Worm (Caenorhabditis elegans) whole organism, dauer: ENCODE data around the gene pst-1.

ENCODE experiments used
- unc-62 ChIP-seq: sonication (generic microtip); optimal IDR thresholded peaks from 2 replicates; lab custom pipeline; 2017; ENCODE audit warnings: missing biosample characterization, missing genetic modification reagents, missing genetic modification characterization

Gene pst-1

DNA sequence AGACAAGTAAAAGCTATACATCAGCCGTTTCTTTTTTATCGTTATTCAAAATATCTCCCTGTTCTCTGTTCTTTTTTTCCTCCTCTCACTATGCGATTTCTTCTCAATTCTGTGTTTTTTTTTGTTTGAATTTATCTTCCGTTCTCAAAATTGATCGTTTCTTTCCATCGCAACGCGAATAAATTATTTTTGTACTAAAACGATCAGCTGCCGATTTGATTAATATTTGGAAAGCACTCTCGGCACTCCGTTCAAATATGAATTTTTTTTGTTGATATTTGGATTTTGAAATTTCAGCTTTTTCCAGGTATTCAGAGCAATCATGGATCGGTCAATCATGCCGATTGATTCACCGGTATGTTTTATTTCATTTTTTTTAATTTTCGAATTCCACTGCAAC lies at the start of gene pst-1:
TSS of gene pst-1 (plus strand) at position 301 of the 400 bp plus-strand sequence.
- TF ChIP-seq unc-62 = no peak

DNA sequence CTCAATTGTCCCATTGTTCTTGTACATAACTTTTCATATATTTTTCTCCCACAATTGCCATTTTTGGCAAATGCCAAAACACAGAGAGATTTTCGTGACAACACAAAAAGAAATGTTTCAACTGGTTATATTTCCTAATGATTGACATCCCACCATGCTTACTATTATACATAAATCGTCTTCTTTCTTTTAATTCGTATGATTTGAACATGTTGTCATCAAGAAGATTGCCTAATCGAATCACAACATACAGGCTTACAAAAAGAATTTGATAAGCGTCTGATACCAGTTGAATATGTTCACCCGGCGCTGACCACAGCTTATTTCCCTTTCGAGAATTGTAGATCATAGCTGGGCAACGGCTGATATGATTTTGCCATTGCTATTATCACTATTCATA lies 48.2 kb upstream of the pst-1 start, which contains the start of gene grd-9:
TSS of gene grd-9 (plus strand) at position 301 of the 400 bp plus-strand sequence.
- no peak for TF ChIP-seq unc-62

DNA sequence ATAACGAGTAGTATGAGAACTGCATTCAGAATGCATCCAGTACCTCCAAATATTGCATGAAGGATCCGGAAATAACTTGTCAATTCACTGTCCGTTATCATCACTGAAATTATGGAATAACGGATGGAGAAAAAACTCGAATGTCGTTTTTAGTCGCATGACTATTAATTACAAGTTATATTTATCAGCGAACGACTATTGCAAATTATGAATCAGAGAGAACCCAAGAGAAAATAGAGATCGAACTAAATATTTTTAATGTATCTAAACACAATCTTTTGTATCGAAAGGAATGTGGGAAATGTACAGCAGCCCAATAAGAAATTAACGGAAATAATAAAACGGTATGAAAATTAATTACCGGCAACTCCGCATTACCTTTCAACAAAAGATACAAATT lies 43.3 kb upstream of the pst-1 start, which contains the start of gene srd-16:
TSS of gene srd-16 (minus strand) at position 101 of the 400 bp plus-strand sequence.
- no peak for TF ChIP-seq unc-62

- no peak for TF ChIP-seq unc-62
Measured at ce11 chrV:5901833-5902232, 41.4 kb upstream of the pst-1 start, which contains the start of gene C04E6.5. Gene C04E6.5, plus strand, starts transcription at chrV:5902133.

DNA sequence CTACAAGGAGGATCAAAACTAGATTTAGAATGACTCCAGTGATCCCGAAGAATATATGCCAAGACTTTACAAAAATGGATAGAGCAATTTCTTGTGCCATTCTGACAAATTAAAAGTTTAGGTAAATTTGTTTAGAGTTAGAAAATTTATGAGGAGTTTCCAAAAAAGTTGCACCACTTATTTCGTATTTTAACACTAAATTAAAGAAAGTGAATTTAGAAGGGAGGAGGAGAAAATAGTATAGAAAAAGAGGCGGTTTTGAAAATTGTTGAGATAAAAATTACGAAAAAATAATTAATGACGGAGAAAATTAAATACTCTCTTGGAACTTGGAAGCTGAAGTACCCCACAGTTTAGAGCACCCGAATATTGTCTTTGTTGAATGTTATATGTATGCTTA lies 37.0 kb upstream of the pst-1 start, which contains the start of gene srd-15:
TSS of gene srd-15 (minus strand) at position 101 of the 400 bp plus-strand sequence.
- no peak for TF ChIP-seq unc-62

DNA sequence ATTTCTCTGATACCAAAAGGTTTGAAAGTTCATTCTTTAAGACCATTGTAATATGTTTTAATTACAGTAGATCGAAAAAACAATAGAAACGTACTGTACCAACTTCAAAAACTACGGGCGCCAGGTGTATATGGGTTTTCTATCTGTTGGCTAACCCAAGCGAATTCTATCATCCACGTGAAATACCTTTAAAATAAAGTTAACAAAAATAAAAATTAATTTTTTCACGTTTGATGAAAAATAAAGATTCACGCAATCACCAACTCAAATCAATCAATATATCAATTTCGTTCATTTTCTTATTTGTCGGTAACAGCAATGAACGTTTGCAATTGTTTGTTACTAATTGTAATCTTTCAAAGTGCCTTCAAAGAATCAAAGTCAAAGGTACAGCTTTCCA lies 36.2 kb upstream of the pst-1 start, which contains the start of gene C04E6.4:
TSS of gene C04E6.4 (plus strand) at position 301 of the 400 bp plus-strand sequence.
- TF ChIP-seq unc-62 = no peak

ce11 chrV:5912426-5912825 lies 30.8 kb upstream of the pst-1 start, which contains the start of gene C04E6.13:
Gene C04E6.13, plus strand, starts transcription at chrV:5912726.
- no peak for TF ChIP-seq unc-62

ce11 chrV:5916862-5917261 lies 26.4 kb upstream of the pst-1 start:
- TF ChIP-seq unc-62 = no peak

DNA sequence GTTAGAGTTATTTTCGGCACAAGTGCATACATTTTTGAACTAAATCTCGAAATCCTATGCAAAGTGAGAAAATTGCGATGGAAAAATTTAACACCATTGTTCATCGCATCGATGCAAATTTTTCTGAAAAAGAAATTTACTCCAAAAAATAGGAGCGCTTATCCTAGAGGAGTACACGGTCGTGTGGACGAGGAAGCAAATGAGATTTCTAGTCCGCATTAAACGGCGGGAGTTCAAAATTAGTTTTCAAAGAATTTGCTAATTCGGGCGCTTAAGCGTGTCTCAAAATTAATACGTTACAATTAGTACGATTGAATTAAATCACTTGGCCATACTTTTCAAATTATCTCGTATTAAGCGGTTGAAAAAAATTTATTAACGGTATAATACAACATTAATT lies 25.6 kb upstream of the pst-1 start, which contains the start of gene lrpr-1:
TSS of gene lrpr-1 (minus strand) at position 185 of the 400 bp plus-strand sequence.
- no peak for TF ChIP-seq unc-62

- no peak for TF ChIP-seq unc-62
Measured at ce11 chrV:5919887-5920286, 23.4 kb upstream of the pst-1 start, which contains the start of gene C04E6.12. Gene C04E6.12, minus strand, starts transcription at chrV:5919987.

DNA sequence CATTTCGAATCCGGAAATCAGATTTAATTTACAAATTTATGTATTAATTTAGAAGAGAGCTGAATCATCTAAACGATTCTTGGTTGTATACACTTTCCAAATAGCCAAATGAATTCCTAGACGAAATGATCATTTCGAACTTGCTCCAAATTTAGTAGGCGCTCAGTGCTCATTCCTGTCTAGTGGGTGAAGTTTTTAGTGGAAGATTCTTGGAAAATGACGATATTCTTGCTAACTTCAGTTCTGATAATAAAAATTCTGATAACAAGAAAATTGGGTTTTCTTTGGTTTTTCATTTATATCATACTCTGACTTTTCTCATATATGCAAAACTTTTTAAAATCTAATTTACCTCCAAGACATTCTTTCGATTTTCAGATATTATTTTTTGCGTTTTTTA lies 21.5 kb upstream of the pst-1 start:
- TF ChIP-seq unc-62 = no peak

DNA sequence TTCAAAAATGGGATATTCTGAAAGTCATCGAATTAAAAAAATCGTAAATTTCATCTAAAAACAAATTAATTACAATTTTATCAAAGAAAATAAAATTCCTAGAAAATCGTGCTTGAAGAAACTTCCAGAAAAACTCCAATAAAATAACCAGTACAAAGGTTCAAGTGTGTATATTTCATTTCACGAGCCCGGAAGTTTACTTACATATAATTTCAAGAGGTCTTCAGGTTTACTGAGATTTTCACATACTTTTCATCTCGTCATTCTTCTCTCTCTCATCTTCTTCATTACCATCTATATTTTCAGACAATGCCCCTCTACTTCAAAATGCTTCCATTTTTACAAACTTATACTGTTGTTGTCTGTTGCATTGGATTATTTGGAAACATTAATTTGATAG lies 21.0 kb upstream of the pst-1 start, which contains the start of gene srsx-18:
TSS of gene srsx-18 (plus strand) at position 301 of the 400 bp plus-strand sequence.
- no peak for TF ChIP-seq unc-62

DNA sequence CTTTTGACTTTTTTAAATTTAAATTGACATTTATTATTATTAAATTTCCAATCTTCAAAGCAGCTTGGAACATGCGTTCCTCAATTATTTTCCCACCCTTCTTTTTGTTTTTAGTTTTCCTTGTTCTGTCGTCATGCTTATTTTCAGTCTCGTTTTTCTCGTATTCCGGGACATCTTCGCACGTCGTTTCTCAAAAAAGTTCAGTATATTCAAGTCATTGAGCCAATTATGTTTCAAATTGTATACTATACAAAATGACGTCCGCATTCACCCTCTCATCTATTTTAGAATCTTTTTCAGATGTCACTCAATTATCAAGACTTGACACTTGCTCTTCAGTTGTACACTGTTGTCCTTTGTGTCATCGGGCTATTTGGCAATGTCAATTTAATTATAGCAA lies 15.9 kb upstream of the pst-1 start, which contains the start of gene srsx-17:
TSS of gene srsx-17 (plus strand) at position 301 of the 400 bp plus-strand sequence.
- no peak for TF ChIP-seq unc-62

ce11 chrV:5928006-5928405 lies 15.3 kb upstream of the pst-1 start:
- TF ChIP-seq unc-62 = no peak

- TF ChIP-seq unc-62 = no peak
Measured at ce11 chrV:5930588-5930987, 12.7 kb upstream of the pst-1 start, which contains the start of gene galt-1. Gene galt-1, plus strand, starts transcription at chrV:5930905.

- TF ChIP-seq unc-62 = no peak
Measured at ce11 chrV:5936691-5937090, 6.6 kb upstream of the pst-1 start, which contains the start of the genes M03F8.5 and M03F8.7. Gene M03F8.5, minus strand, starts transcription at chrV:5936791. Gene M03F8.7, plus strand, starts transcription at chrV:5936939.

DNA sequence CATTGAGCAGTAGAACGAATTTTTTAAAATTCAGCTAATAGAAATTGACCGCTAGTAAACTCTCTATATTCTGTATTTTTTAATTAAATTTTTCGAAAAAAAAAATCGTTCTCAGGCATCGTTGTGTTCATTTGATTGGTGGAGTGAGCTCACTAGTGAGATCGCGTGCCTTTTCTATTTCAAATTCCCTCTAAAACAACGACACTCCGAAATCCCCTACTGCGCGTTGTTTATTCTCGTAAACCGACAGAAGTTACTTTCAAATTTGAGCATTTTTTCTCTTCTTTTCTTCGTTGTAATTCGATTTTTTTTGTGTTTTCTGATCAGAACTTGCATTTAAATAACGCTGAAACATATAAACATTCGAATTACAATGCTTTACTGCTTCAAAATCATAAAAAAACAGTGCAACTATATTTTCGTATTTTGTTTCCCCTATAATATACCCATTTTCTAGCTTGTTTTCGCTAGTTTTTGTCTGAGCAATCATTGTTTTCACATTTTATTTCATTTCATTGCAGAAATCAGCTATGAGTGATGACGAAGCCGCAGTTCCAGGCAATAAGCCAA lies 3.7 kb upstream of the pst-1 start, which contains the start of gene syf-3:
TSS of gene syf-3 (plus strand) at position 520 of the 570 bp plus-strand sequence.
- no peak for TF ChIP-seq unc-62

ce11 chrV:5949674-5950149 lies 6.4 kb downstream of the pst-1 start:
- TF ChIP-seq unc-62 = no peak
